Worm (Caenorhabditis elegans): ENCODE data around the gene srd-64.

srd-64 gene

ce11 chrIII:1674760-1675159 lies 20.1 kb downstream of the srd-64 start:
- TF ChIP-seq ces-1 (GFP tag; optimal IDR thresholded peaks at IDR 0.05) (no peak), zip-4 (GFP tag; optimal IDR thresholded peaks at IDR 0.05) (peak; percentile 4)

- TF ChIP-seq nhr-71 (tag; optimal IDR thresholded peaks at IDR 0.05) (no peak), fkh-10 (GFP tag; optimal IDR thresholded peaks at IDR 0.05) (no peak), swsn-7 (tag; optimal IDR thresholded peaks at IDR 0.05) (no peak), ceh-88 (GFP tag; IDR thresholded peaks at IDR 0.05) (no peak), mep-1 (tag; optimal IDR thresholded peaks at IDR 0.05) (no peak), xbp-1 (tag; optimal IDR thresholded peaks at IDR 0.05) (no peak), lin-39 (tag; optimal IDR thresholded peaks at IDR 0.05) (no peak), egl-27 (tag; optimal IDR thresholded peaks at IDR 0.05) (no peak), efl-1 (optimal IDR thresholded peaks at IDR 0.05) (no peak), efl-1 (GFP tag; optimal IDR thresholded peaks at IDR 0.05 in 1 of 2) (no peak)
Observed at ce11 chrIII:1673320-1673719, 21.6 kb downstream of the srd-64 start.

ce11 chrIII:1668519-1668918 lies 26.4 kb downstream of the srd-64 start, which contains the start of gene glb-30:
TSS of gene glb-30 (minus strand) at chrIII:1668619.
- TF ChIP-seq unc-30 (tag; optimal IDR thresholded peaks at IDR 0.05), result no peak
- TF ChIP-seq sox-4 (tag; optimal IDR thresholded peaks at IDR 0.05), result no peak
- TF ChIP-seq rnt-1 (tag; optimal IDR thresholded peaks at IDR 0.05), result no peak
- no peak for TF ChIP-seq efl-1 (optimal IDR thresholded peaks at IDR 0.05)
- no peak for TF ChIP-seq efl-1 (GFP tag; optimal IDR thresholded peaks at IDR 0.05 in 1 of 2)
- no peak for TF ChIP-seq vab-15 (tag; optimal IDR thresholded peaks at IDR 0.05)
- TF ChIP-seq unc-98 (GFP tag; IDR thresholded peaks at IDR 0.05), result no peak
- no peak for TF ChIP-seq snu-23 (GFP tag; optimal IDR thresholded peaks at IDR 0.05)
- no peak for TF ChIP-seq elt-2 (tag; optimal IDR thresholded peaks at IDR 0.05)
- TF ChIP-seq mab-9 (GFP tag; IDR thresholded peaks at IDR 0.05), result no peak
- TF ChIP-seq mep-1 (tag; optimal IDR thresholded peaks at IDR 0.05), result no peak
- TF ChIP-seq ztf-11 (tag; optimal IDR thresholded peaks at IDR 0.05), result no peak
- no peak for TF ChIP-seq pqm-1 (tag; optimal IDR thresholded peaks at IDR 0.05)
- no peak for TF ChIP-seq hlh-4 (tag; optimal IDR thresholded peaks at IDR 0.05)
- no peak for TF ChIP-seq lin-35 (GFP tag; optimal IDR thresholded peaks at IDR 0.05)
- TF ChIP-seq pag-3 (tag; optimal IDR thresholded peaks at IDR 0.05; ENCODE audit: borderline replicate concordance, insufficient read depth), result no peak
- TF ChIP-seq blmp-1 (tag; optimal IDR thresholded peaks at IDR 0.05), result no peak
- no peak for TF ChIP-seq hlh-17 (GFP tag; optimal IDR thresholded peaks at IDR 0.05; ENCODE audit: borderline replicate concordance)
- TF ChIP-seq lin-39 (tag; optimal IDR thresholded peaks at IDR 0.05), result no peak
- no peak for TF ChIP-seq ceh-82 (tag; optimal IDR thresholded peaks at IDR 0.05)
- no peak for TF ChIP-seq mef-2 (tag; optimal IDR thresholded peaks at IDR 0.05)

- TF ChIP-seq grh-1 (GFP tag; IDR thresholded peaks at IDR 0.05) (0 out of 2 replicates have a peak, but pooled peaks have one; percentile 16), vab-15 (tag; optimal IDR thresholded peaks at IDR 0.05) (no peak), hlh-17 (GFP tag; optimal IDR thresholded peaks at IDR 0.05; ENCODE audit: borderline replicate concordance) (no peak), nhr-85 (tag) (peak; percentile 32), lir-3 (tag; optimal IDR thresholded peaks at IDR 0.05; ENCODE audit: poor library complexity) (no peak)
Observed at ce11 chrIII:1666893-1667292, 28.0 kb downstream of the srd-64 start.

ce11 chrIII:1665799-1666308 lies 29.1 kb downstream of the srd-64 start, which contains the start of gene Y22D7AR.3:
TSS of gene Y22D7AR.3 (minus strand) at chrIII:1665849.
- TF ChIP-seq efl-1 (optimal IDR thresholded peaks at IDR 0.05), result no peak
- peak in 1 of 2 experiments; percentile 72 for TF ChIP-seq efl-1 (GFP tag; optimal IDR thresholded peaks at IDR 0.05 in 1 of 2)
- TF ChIP-seq unc-86 (tag; optimal IDR thresholded peaks at IDR 0.05), result no peak
- TF ChIP-seq fkh-8 (tag; optimal IDR thresholded peaks at IDR 0.05), result no peak

Measured in whole organism, L1 larva.